Worm (Caenorhabditis elegans) whole organism, late embryonic: ENCODE data around the gene Y56A3A.22.

Source experiments
- ceh-24 ChIP-seq: sonication (generic microtip); optimal IDR thresholded peaks from 2 replicates; lab custom pipeline; 2016; ENCODE audit warnings: mild to moderate bottlenecking, missing genetic modification characterization, missing compliant biosample characterization
- dmd-4 ChIP-seq: sonication (generic microtip); optimal IDR thresholded peaks from 2 replicates; lab custom pipeline; 2016; ENCODE audit warnings: borderline replicate concordance, missing genetic modification characterization, missing compliant biosample characterization
- nhr-232 ChIP-seq: sonication (generic microtip); optimal IDR thresholded peaks from 2 replicates; lab custom pipeline; 2016; ENCODE audit warnings: missing genetic modification characterization, missing compliant biosample characterization

- peak; percentile 34 for TF ChIP-seq dmd-4 (tag; lab: Kevin White, UChicago)
- no peak for TF ChIP-seq nhr-232 (tag; lab: Kevin White, UChicago)
- TF ChIP-seq ceh-24 (tag; lab: Kevin White, UChicago) = no peak
Measured at ce11 chrIII:11946062-11946749, 24.7 kb downstream of the Y56A3A.22 start.
